Worm (Caenorhabditis elegans): ENCODE measurements around the gene zip-11.

Gene zip-11

DNA sequence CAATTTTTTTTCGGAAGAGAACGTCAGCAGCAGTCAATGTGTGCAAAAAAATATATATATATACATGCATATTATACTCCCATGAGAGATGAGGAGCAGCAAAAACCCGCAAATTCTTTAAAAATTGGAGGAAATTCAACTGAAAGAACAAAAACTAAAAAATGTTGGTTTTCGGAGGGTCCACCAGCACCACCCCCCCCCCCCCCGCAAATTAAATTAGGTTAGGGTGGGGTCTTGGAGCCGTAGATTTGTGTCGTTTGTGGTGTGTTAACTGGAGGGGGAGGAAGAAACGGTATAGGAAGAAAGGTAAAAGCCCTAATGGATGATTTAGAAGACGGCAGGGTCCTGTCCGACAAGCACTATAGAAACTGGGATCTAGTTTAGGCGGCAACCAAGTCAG is 37.3 kb downstream of the zip-11 start:
- TF ChIP-seq ref-1 (GFP tag; conservative IDR thresholded peaks at IDR 0.05) (no peak), klf-2 (GFP tag; conservative IDR thresholded peaks at IDR 0.05) (no peak), med-1 (GFP tag; optimal IDR thresholded peaks at IDR 0.05; ENCODE audit: insufficient read depth) (no peak), flt-1 (GFP tag; IDR thresholded peaks at IDR 0.05) (no peak), ztf-29 (GFP tag; IDR thresholded peaks at IDR 0.05) (no peak), T22C8.4 (GFP tag; IDR thresholded peaks at IDR 0.05) (no peak), cog-1 (tag; optimal IDR thresholded peaks at IDR 0.05) (no peak), tab-1 (GFP tag; IDR thresholded peaks at IDR 0.05) (no peak), ztf-23 (GFP tag; IDR thresholded peaks at IDR 0.05) (no peak)

DNA sequence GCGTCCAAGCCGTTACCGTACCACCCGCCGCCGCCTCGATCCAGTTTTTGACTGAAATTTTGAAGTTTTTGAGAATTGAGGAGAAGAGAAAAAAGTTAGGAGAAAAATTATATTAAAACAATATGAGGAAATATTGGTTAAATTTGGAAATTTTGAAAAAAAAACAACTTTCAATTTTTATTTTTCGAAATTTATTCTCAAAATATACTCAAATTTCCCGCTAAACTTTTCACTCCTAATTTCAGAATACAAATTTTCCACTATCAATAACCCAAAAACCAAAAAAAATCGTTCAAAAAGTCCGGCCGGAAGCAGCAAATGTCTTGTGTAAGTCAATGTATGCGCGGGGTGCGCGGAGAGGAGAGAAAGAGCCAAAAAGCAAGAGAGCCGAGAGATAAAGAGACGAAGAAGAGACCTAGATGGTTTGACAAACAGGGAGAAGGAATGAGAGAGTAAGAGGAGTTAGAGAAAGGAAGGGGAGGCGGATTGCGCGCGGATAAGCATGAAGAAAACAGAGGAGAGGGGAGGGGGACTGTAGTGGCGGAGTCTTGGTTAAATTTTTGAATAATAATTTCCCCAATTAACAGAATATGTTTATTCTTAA is 39.0 kb downstream of the zip-11 start, which contains the start of gene elks-1:
Gene elks-1 (minus strand): TSS at position 51 of the 604 bp plus-strand sequence.
- TF ChIP-seq klf-2 (GFP tag; conservative IDR thresholded peaks at IDR 0.05) (no peak), T22C8.4 (GFP tag; IDR thresholded peaks at IDR 0.05) (no peak), ref-1 (GFP tag; conservative IDR thresholded peaks at IDR 0.05) (no peak)

DNA sequence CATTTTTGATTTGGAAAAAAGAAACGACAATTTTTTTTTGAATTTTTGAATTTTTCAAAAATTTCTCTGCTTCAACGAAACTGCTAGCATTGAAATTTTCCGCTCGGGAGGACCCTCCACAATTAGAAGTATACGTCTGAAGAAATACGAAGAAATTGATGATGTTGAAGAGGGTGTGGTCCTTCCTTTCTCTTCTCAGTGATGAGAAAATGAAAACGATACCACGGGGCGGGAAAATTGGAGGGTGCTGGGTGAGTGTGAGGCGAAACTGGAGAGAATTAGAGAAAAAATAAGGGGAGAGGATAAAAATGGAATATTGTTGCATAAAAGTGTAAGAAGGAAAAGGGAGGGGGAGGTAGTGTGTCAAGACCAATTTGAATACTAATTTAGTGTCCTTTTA is 40.9 kb downstream of the zip-11 start:
- no peak for TF ChIP-seq flt-1 (GFP tag; IDR thresholded peaks at IDR 0.05)
- TF ChIP-seq ref-1 (GFP tag; conservative IDR thresholded peaks at IDR 0.05) = no peak
- no peak for TF ChIP-seq cog-1 (tag; optimal IDR thresholded peaks at IDR 0.05)
- TF ChIP-seq tab-1 (GFP tag; IDR thresholded peaks at IDR 0.05) = no peak
- TF ChIP-seq T22C8.4 (GFP tag; IDR thresholded peaks at IDR 0.05) = no peak
- no peak for TF ChIP-seq ztf-23 (GFP tag; IDR thresholded peaks at IDR 0.05)
- no peak for TF ChIP-seq klf-2 (GFP tag; conservative IDR thresholded peaks at IDR 0.05)
- TF ChIP-seq ztf-29 (GFP tag; IDR thresholded peaks at IDR 0.05) = no peak
- no peak for TF ChIP-seq med-1 (GFP tag; optimal IDR thresholded peaks at IDR 0.05; ENCODE audit: insufficient read depth)

DNA sequence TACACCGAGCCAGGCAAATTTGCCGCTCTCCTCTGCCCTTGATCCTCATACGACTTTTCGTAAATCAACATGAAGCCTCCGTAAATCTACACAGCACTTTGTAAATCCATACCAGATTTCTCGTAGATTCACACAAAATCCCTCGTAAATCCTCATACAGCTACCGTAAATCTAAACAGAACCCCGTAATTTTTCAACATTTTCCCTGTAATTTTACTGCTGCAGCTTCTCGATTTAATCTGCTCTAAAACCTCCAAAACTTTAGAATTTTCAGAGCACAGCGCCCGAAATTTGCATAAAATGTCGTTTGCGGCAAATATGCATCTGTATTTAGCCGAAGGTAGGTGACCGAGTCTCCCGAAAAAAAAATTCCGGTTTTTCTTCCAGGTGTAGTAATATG is 43.7 kb downstream of the zip-11 start, which contains the start of gene F42A6.1:
Gene F42A6.1 (plus strand): TSS at position 301 of the 400 bp plus-strand sequence.
- no peak for TF ChIP-seq ztf-29 (GFP tag; IDR thresholded peaks at IDR 0.05)
- TF ChIP-seq ref-1 (GFP tag; conservative IDR thresholded peaks at IDR 0.05) = no peak
- TF ChIP-seq T22C8.4 (GFP tag; IDR thresholded peaks at IDR 0.05) = no peak
- TF ChIP-seq tab-1 (GFP tag; IDR thresholded peaks at IDR 0.05) = no peak
- TF ChIP-seq cog-1 (tag; optimal IDR thresholded peaks at IDR 0.05) = no peak
- TF ChIP-seq flt-1 (GFP tag; IDR thresholded peaks at IDR 0.05) = no peak
- no peak for TF ChIP-seq med-1 (GFP tag; optimal IDR thresholded peaks at IDR 0.05; ENCODE audit: insufficient read depth)
- TF ChIP-seq ztf-23 (GFP tag; IDR thresholded peaks at IDR 0.05) = no peak
- TF ChIP-seq klf-2 (GFP tag; conservative IDR thresholded peaks at IDR 0.05) = no peak

Measured in whole organism, midembryonic.